Fruit fly (Drosophila melanogaster): ENCODE data around the gene PIG-U.
A peak's percentile ranks its signal among the peaks of the same experiment; 100 is the strongest.

The PIG-U gene

dm6 chr2L:8522781-8523180 lies 7.9 kb downstream of the PIG-U start:
- TF ChIP-seq CG14711 (tag; optimal IDR thresholded peaks at IDR 0.05) (no peak), ovo (GFP tag; optimal IDR thresholded peaks at IDR 0.05) (no peak), Mnt (GFP tag; optimal IDR thresholded peaks at IDR 0.05) (no peak), CG11617 (GFP tag; optimal IDR thresholded peaks at IDR 0.05) (no peak), pad (GFP tag; optimal IDR thresholded peaks at IDR 0.05) (no peak), bab1 (GFP tag; optimal IDR thresholded peaks at IDR 0.05) (no peak), CG12768 (GFP tag; optimal IDR thresholded peaks at IDR 0.05) (no peak), cic (GFP tag; optimal IDR thresholded peaks at IDR 0.05) (no peak), Clk (GFP tag; optimal IDR thresholded peaks at IDR 0.05) (no peak), tj (GFP tag; optimal IDR thresholded peaks at IDR 0.05) (no peak), CG33017 (tag; optimal IDR thresholded peaks at IDR 0.05) (no peak), CG7101 (tag; optimal IDR thresholded peaks at IDR 0.05) (no peak), kay (GFP tag; ENCODE audit: borderline replicate concordance) (no peak), CG5204 (GFP tag; optimal IDR thresholded peaks at IDR 0.05) (no peak), CG1620 (GFP tag; optimal IDR thresholded peaks at IDR 0.05) (no peak), cnc (optimal IDR thresholded peaks at IDR 0.05) (no peak), Crg-1 (GFP tag; optimal IDR thresholded peaks at IDR 0.05) (no peak)

DNA sequence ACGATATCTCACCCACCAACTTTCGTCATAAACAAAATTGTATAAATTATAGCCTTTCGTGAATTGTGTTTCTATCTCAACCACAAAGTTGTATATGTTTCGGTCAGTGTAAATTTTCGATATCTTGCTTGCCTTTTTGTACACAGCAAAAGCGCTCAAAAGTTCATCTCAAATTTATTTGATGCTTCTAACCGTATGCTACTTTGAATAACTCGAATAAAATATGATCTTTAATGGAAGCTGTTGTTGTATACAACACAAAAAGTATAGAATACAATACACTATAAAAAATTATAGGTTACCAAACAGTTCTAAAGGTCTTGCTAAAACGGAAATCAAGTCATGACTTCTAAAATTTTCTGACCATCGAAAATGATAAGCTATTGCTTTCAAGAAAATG lies 10.1 kb downstream of the PIG-U start:
- TF ChIP-seq tj (GFP tag; optimal IDR thresholded peaks at IDR 0.05): no peak
- no peak for TF ChIP-seq Mnt (GFP tag; optimal IDR thresholded peaks at IDR 0.05)
- no peak for TF ChIP-seq Hr96 (GFP tag; optimal IDR thresholded peaks at IDR 0.05)
- no peak for TF ChIP-seq cnc (optimal IDR thresholded peaks at IDR 0.05)
- no peak for TF ChIP-seq bab1 (GFP tag; optimal IDR thresholded peaks at IDR 0.05)
- TF ChIP-seq kay (GFP tag; ENCODE audit: borderline replicate concordance): peak; percentile 68

DNA sequence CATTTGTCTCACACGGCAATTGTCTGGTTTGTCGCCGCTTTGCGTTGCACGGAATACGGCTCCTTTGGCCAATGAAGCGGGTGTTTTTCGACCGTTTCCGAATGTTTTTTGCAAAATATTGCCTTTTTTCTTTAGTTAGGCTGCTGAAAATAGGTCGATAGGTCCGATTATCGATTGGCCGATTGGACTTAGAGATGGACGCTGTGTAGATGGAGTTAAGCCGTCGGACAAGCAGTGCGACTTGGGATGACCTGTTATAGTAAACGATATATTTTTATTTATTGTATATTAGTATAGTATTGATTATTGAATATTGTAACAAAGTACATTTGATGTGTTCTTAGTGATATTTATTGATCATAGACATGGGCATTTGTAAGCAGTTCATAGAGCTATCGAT lies 13.4 kb downstream of the PIG-U start, which contains the start of the genes lmgA and lmgB:
TSS of gene lmgA (minus strand) at position 301 of the 400 bp plus-strand sequence.
TSS of gene lmgB (minus strand) at position 301 of the 400 bp plus-strand sequence.
- TF ChIP-seq CG11617 (GFP tag; optimal IDR thresholded peaks at IDR 0.05): peak; percentile 21
- TF ChIP-seq toe (GFP tag; optimal IDR thresholded peaks at IDR 0.05): no peak
- TF ChIP-seq Mnt (GFP tag; optimal IDR thresholded peaks at IDR 0.05): peak; percentile 11
- peak; percentile 73 for TF ChIP-seq kay (GFP tag; ENCODE audit: borderline replicate concordance)
- no peak for TF ChIP-seq Clk (GFP tag; optimal IDR thresholded peaks at IDR 0.05)
- no peak for TF ChIP-seq CG1620 (GFP tag; optimal IDR thresholded peaks at IDR 0.05)
- no peak for TF ChIP-seq ovo (GFP tag; optimal IDR thresholded peaks at IDR 0.05)
- TF ChIP-seq bab1 (GFP tag; optimal IDR thresholded peaks at IDR 0.05): peak; percentile 8
- TF ChIP-seq CG14711 (tag; optimal IDR thresholded peaks at IDR 0.05): peak; percentile 28

DNA sequence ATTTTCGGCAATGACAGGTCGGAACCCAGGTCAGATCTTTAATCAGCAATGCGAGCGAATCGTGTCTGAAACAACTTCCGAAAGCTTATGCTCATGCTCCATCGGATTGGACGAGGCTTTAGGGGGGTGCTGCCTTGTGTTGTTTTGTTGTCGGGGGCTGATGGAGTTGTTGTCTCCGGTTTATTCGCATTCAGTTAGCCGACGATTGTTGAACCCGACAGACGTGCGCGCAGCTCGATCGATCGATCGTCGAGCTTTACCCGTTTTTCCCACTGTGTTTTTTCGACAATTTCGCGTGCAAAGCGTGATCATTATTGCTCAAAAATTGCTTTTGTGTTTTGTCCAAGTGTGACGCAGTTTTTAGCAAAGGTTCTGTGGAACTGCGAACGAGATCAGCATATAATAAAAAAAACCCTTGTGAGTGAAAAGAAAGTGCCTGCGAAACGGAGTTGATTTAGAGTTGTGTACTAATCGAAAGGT lies 14.1 kb downstream of the PIG-U start, which contains the start of gene CG17834:
TSS of gene CG17834 (plus strand) at position 191 of the 480 bp plus-strand sequence.
- TF ChIP-seq tj (GFP tag; optimal IDR thresholded peaks at IDR 0.05): peak; percentile 68
- TF ChIP-seq Crg-1 (GFP tag; optimal IDR thresholded peaks at IDR 0.05): peak; percentile 35
- TF ChIP-seq pad (GFP tag; optimal IDR thresholded peaks at IDR 0.05): no peak
- no peak for TF ChIP-seq CG7045 (GFP tag; optimal IDR thresholded peaks at IDR 0.05)
- TF ChIP-seq Mnt (GFP tag; optimal IDR thresholded peaks at IDR 0.05): peak; percentile 9

DNA sequence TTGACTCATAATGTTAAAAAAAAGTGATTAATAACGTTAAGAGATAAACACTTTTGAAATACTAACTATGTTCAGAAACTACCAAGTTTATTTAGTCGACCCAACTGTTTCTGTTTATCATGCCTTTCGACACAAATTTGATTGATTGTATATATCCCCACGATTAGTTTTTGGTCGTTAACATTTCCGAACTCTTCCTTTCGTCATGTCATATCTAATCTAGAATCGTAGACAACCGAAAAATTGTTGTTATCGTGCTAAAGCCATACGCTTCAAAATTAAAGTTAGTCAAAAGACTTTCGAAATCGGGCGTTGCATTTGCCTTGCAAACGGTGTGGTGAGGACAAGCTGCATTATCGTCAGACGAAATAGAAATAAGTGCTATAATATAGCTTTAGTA lies 15.3 kb downstream of the PIG-U start:
- TF ChIP-seq CG12768 (GFP tag; optimal IDR thresholded peaks at IDR 0.05): no peak
- TF ChIP-seq CG14711 (tag; optimal IDR thresholded peaks at IDR 0.05): no peak

DNA sequence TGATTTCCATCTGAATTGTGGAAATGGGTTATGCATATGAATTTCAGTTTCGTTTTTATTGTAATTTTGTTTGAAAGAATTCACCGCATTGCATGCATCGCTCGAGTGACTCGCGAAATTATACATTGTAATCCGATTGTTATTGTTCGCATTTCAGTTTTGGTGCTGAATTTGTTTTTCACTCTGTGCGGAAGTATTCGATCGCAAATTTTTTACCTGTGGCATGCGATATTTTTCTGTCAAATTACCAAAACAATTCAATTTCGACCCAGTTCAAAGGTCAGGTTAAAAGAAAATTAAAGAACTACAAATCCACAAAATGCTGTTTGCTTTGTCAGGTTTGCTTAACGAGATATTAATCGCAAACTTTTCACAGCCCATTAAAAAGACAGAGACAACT lies 17.9 kb downstream of the PIG-U start:
- TF ChIP-seq tj (GFP tag; optimal IDR thresholded peaks at IDR 0.05) (peak; percentile 92), bab1 (GFP tag; optimal IDR thresholded peaks at IDR 0.05) (no peak)

DNA sequence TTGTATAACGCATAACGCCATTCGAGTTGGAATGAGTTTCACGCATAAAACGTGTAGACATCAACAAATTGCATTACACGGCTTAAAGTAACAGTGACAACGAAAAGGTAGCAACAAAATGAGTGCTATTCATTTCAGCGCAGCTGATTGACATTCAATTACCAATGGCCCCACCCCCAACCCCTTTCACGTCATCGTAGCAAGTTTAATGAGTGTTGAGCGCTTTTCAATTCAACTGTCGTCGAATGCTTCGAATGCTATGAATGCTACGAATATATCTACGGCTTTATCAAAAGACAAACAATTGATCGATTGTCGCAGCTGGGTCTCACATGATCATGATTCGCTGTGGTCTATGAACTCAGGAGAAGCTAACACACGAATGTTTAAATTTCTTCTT lies 18.7 kb downstream of the PIG-U start:
- no peak for TF ChIP-seq CG7045 (GFP tag; optimal IDR thresholded peaks at IDR 0.05)
- no peak for TF ChIP-seq CG7101 (tag; optimal IDR thresholded peaks at IDR 0.05)
- no peak for TF ChIP-seq Mnt (GFP tag; optimal IDR thresholded peaks at IDR 0.05)
- no peak for TF ChIP-seq bab1 (GFP tag; optimal IDR thresholded peaks at IDR 0.05)
- no peak for TF ChIP-seq ovo (GFP tag; optimal IDR thresholded peaks at IDR 0.05)
- no peak for TF ChIP-seq cic (GFP tag; optimal IDR thresholded peaks at IDR 0.05)
- no peak for TF ChIP-seq cnc (optimal IDR thresholded peaks at IDR 0.05)
- no peak for TF ChIP-seq CG14711 (tag; optimal IDR thresholded peaks at IDR 0.05)

- no peak for TF ChIP-seq CG14711 (tag; optimal IDR thresholded peaks at IDR 0.05)
- no peak for TF ChIP-seq toe (GFP tag; optimal IDR thresholded peaks at IDR 0.05)
- no peak for TF ChIP-seq CG11617 (GFP tag; optimal IDR thresholded peaks at IDR 0.05)
- peak; percentile 70 for TF ChIP-seq kay (GFP tag; ENCODE audit: borderline replicate concordance)
- TF ChIP-seq CG12768 (GFP tag; optimal IDR thresholded peaks at IDR 0.05): no peak
Observed at dm6 chr2L:8534118-8534514, 19.2 kb downstream of the PIG-U start.

Measured in whole organism, adult.